Fruit fly (Drosophila melanogaster) Kc167 (cell line): Measurements from ENCODE around the gene Usp7.

ENCODE experiments used
- Myc ChIP-seq: fragments of >200 bp; optimal IDR thresholded peaks from 2 replicates; lab custom pipeline; 2017; ENCODE audit warnings: missing external identifiers
- insv ChIP-seq: fragments of >200 bp; optimal IDR thresholded peaks from 3 replicates; lab custom pipeline; 2018; ENCODE audit warnings: missing external identifiers
- psq ChIP-seq: fragments of >200 bp; optimal IDR thresholded peaks from 2 replicates; lab custom pipeline; 2017; ENCODE audit warnings: missing external identifiers

DNA sequence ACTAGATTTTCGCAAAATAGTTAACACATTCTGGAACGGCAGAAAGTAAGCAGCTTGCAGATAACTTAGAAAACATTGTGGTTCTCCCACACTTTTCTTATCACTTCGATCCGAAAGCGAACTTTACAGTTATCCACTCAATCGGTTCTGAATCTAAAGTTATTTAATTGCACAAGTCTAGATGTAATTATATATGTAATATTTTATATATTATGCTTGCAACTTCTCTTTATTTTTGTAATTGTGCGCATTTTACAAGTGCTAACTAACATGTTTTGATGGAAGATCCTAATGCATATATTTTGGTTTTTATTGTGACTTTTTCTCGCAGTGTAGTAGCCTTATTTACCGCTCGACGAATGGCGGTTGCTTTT, 24.4 kb downstream of the Usp7 start:
- no peak for TF ChIP-seq insv (lab: Kevin White, UChicago)
- no peak for TF ChIP-seq Myc (lab: Kevin White, UChicago)
- no peak for TF ChIP-seq psq (lab: Kevin White, UChicago)
